Worm (Caenorhabditis elegans) whole organism, L3 larva: Measurements from ENCODE around the gene T24H10.1.

Experiments
- R02D3.7 ChIP-seq: fragments of 150-350 bp; optimal IDR thresholded peaks from 2 replicates; lab custom pipeline; 2014; ENCODE audit warnings: missing biosample characterization, missing genetic modification characterization
- aly-2 ChIP-seq: fragments of 150-350 bp; optimal IDR thresholded peaks from 2 replicates; lab custom pipeline; 2014; ENCODE audit warnings: missing biosample characterization, missing genetic modification characterization
- ceh-9 ChIP-seq: sonication (generic microtip); optimal IDR thresholded peaks from 2 replicates; lab custom pipeline; 2018; ENCODE audit warnings: missing biosample characterization, missing genetic modification characterization
- daf-12 ChIP-seq: fragments of 150-350 bp; optimal IDR thresholded peaks from 2 replicates; lab custom pipeline; 2014; ENCODE audit warnings: missing biosample characterization, missing genetic modification reagents, missing genetic modification characterization
- eor-1 ChIP-seq, 2 experiments: fragments of 150-350 bp; optimal IDR thresholded peaks; 2 replicates each; lab custom pipeline; 2014 to 2018; ENCODE audit warnings: missing biosample characterization in 2 of 2, missing genetic modification characterization in 2 of 2
- nhr-11 ChIP-seq: fragments of 150-350 bp; optimal IDR thresholded peaks from 2 replicates; lab custom pipeline; 2014; ENCODE audit warnings: missing biosample characterization, missing genetic modification characterization
- nhr-12 ChIP-seq: fragments of 150-350 bp; optimal IDR thresholded peaks from 2 replicates; lab custom pipeline; 2014; ENCODE audit warnings: missing biosample characterization, missing genetic modification characterization
- nhr-237 ChIP-seq: fragments of 150-350 bp; optimal IDR thresholded peaks from 2 replicates; lab custom pipeline; 2014; ENCODE audit warnings: missing biosample characterization, missing genetic modification characterization
- nhr-76 ChIP-seq: fragments of 150-350 bp; sonication (generic microtip); optimal IDR thresholded peaks from 5 replicates; lab custom pipeline; 2014; ENCODE audit warnings: missing biosample characterization, missing genetic modification characterization
- nhr-77 ChIP-seq: fragments of 150-350 bp; optimal IDR thresholded peaks from 2 replicates; lab custom pipeline; 2014; ENCODE audit warnings: missing biosample characterization, missing genetic modification characterization
- snpc-4 ChIP-seq: fragments of 150-350 bp; optimal IDR thresholded peaks from 2 replicates; lab custom pipeline; 2014; ENCODE audit warnings: missing biosample characterization, missing genetic modification characterization
- ztf-4 ChIP-seq: fragments of 150-350 bp; optimal IDR thresholded peaks from 2 replicates; lab custom pipeline; 2014; ENCODE audit warnings: missing biosample characterization, missing genetic modification characterization

DNA sequence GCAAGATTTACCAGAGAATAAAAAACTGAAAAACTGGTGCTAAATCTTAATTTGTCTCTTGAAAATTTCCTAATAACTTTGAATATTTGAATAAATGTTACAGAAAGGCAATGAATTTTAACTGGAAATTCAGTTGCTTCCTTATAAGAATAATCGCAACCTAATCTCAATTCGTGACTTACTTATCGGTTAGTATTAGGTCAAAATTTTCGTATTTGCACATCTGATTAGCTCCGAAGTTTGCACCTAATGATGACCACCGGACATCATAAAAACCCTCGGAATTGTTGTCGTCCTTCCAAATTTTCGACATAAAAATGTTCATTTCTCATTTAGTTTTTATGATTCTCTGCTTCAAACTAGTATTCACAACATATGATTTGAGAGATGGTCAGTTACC is 38.6 kb downstream of the T24H10.1 start, which contains the start of gene C16D2.3:
- no peak for TF ChIP-seq eor-1 (tag; optimal IDR thresholded peaks at IDR 0.05; lab: Kevin White, UChicago)
- no peak for TF ChIP-seq ceh-9 (tag; lab: Kevin White, UChicago)
- no peak for TF ChIP-seq ztf-4 (tag; lab: Kevin White, UChicago)
- no peak for TF ChIP-seq nhr-11 (tag; lab: Kevin White, UChicago)
- TF ChIP-seq nhr-77 (tag; lab: Kevin White, UChicago) = no peak
- TF ChIP-seq R02D3.7 = no peak
- no peak for TF ChIP-seq aly-2 (tag; lab: Kevin White, UChicago)
- no peak for TF ChIP-seq nhr-237 (tag; lab: Kevin White, UChicago)
- no peak for TF ChIP-seq snpc-4
- no peak for TF ChIP-seq daf-12 (tag; lab: Kevin White, UChicago)
- TF ChIP-seq nhr-12 = no peak
- TF ChIP-seq nhr-76 (tag; lab: Kevin White, UChicago) = no peak
